Fruit fly (Drosophila melanogaster) whole organism, embryonic: ENCODE measurements around the gene CG4570.
A peak's percentile ranks its signal among the peaks of the same experiment; 100 is the strongest.

Experiments used
- CG10431 ChIP-seq: fragments of 200-800 bp; sonication (Bioruptor generic); optimal IDR thresholded peaks from 3 replicates; lab custom pipeline; 2018; ENCODE audit warnings: missing biosample characterization, mild to moderate bottlenecking, missing genetic modification characterization
- CG12299 ChIP-seq: fragments of 200-800 bp; sonication (Bioruptor generic); optimal IDR thresholded peaks from 2 replicates; lab custom pipeline; 2018; ENCODE audit warnings: missing biosample characterization, mild to moderate bottlenecking, missing genetic modification characterization
- CG13296 ChIP-seq: fragments of 200-800 bp; sonication (Bioruptor generic); optimal IDR thresholded peaks from 3 replicates; lab custom pipeline; 2018; ENCODE audit warnings: missing biosample characterization, mild to moderate bottlenecking, missing genetic modification characterization
- CG14441 ChIP-seq: fragments of 200-800 bp; sonication (Bioruptor generic); IDR thresholded peaks from 2 replicates; pipeline ENCODE4 v1.3.6; 2022; ENCODE audit warnings: missing biosample characterization, missing genetic modification characterization
- CG16813 ChIP-seq: fragments of 200-800 bp; sonication (Bioruptor generic); IDR thresholded peaks from 3 replicates; pipeline ENCODE4 v1.3.6; 2022; ENCODE audit warnings: missing biosample characterization, missing genetic modification characterization; ENCODE audit not compliant: partially characterized antibody
- CG17328 ChIP-seq: fragments of 200-800 bp; sonication (Bioruptor generic); IDR thresholded peaks from 2 replicates; pipeline ENCODE4 v1.3.6; 2022; ENCODE audit warnings: missing biosample characterization, missing genetic modification characterization
- CG17829 ChIP-seq: fragments of 200-800 bp; optimal IDR thresholded peaks from 2 replicates; lab custom pipeline; 2019; ENCODE audit warnings: missing biosample characterization, mild to moderate bottlenecking, missing genetic modification characterization, moderate library complexity
- CG17912 ChIP-seq: fragments of 200-800 bp; sonication (Bioruptor generic); optimal IDR thresholded peaks from 2 replicates; lab custom pipeline; 2018; ENCODE audit warnings: missing biosample characterization, mild to moderate bottlenecking, missing genetic modification characterization
- CG18619 ChIP-seq: fragments of 200-800 bp; sonication (Bioruptor generic); optimal IDR thresholded peaks from 3 replicates; lab custom pipeline; 2017; ENCODE audit warnings: missing biosample characterization, mild to moderate bottlenecking, missing genetic modification characterization
- CG30431 ChIP-seq: fragments of 200-800 bp; sonication (Bioruptor generic); optimal IDR thresholded peaks from 2 replicates; lab custom pipeline; 2017; ENCODE audit warnings: missing biosample characterization, missing genetic modification characterization
- CG3065 ChIP-seq: fragments of 200-800 bp; sonication (Bioruptor generic); optimal IDR thresholded peaks from 2 replicates; lab custom pipeline; 2016; ENCODE audit warnings: missing biosample characterization, missing genetic modification characterization
- CG3838 ChIP-seq: fragments of 200-800 bp; sonication (Bioruptor generic); optimal IDR thresholded peaks from 3 replicates; lab custom pipeline; 2016; ENCODE audit warnings: missing biosample characterization, missing genetic modification characterization
- CG42726 ChIP-seq: fragments of 200-800 bp; sonication (Bioruptor generic); IDR thresholded peaks from 2 replicates; pipeline ENCODE4 v1.3.6; 2022; ENCODE audit warnings: missing biosample characterization, missing genetic modification characterization; ENCODE audit not compliant: partially characterized antibody
- CG4424 ChIP-seq: fragments of 200-800 bp; sonication (Bioruptor generic); optimal IDR thresholded peaks from 3 replicates; lab custom pipeline; 2016; ENCODE audit warnings: missing biosample characterization, missing genetic modification characterization
- CG5245 ChIP-seq: fragments of 200-800 bp; sonication (Bioruptor generic); optimal IDR thresholded peaks from 3 replicates; lab custom pipeline; 2016; ENCODE audit warnings: missing biosample characterization, missing genetic modification characterization
- CG6272 ChIP-seq: fragments of 200-800 bp; sonication (Bioruptor generic); IDR thresholded peaks from 2 replicates; pipeline ENCODE4 v1.3.6; 2022; ENCODE audit warnings: missing biosample characterization, missing genetic modification characterization
- CG6854 ChIP-seq: fragments of 200-800 bp; sonication (Bioruptor generic); optimal IDR thresholded peaks from 3 replicates; lab custom pipeline; 2017; ENCODE audit warnings: missing biosample characterization, mild to moderate bottlenecking, missing genetic modification characterization
- CG7556 ChIP-seq: fragments of 200-800 bp; sonication (Bioruptor generic); optimal IDR thresholded peaks from 2 replicates; lab custom pipeline; 2017; ENCODE audit warnings: missing biosample characterization, mild to moderate bottlenecking, missing genetic modification characterization
- CG7928 ChIP-seq: fragments of 200-800 bp; sonication (Bioruptor generic); optimal IDR thresholded peaks from 2 replicates; lab custom pipeline; 2017; ENCODE audit warnings: missing biosample characterization, mild to moderate bottlenecking, missing genetic modification characterization
- CG8089 ChIP-seq: fragments of 200-800 bp; sonication (Bioruptor generic); optimal IDR thresholded peaks from 3 replicates; lab custom pipeline; 2016; ENCODE audit warnings: missing biosample characterization, missing genetic modification characterization
- CG8478 ChIP-seq: fragments of >200 bp; optimal IDR thresholded peaks from 2 replicates; lab custom pipeline; 2018
- CG9932 ChIP-seq: fragments of 200-800 bp; sonication (Bioruptor generic); IDR thresholded peaks from 2 replicates; pipeline ENCODE4 v1.3.6; 2022; ENCODE audit warnings: missing biosample characterization, missing genetic modification characterization
- H15 ChIP-seq: fragments of 200-800 bp; sonication (Bioruptor generic); IDR thresholded peaks from 3 replicates; pipeline ENCODE4 v1.3.6; 2022; ENCODE audit warnings: missing biosample characterization, missing genetic modification characterization
- HLH3B ChIP-seq: fragments of 200-800 bp; sonication (Bioruptor generic); IDR thresholded peaks from 2 replicates; pipeline ENCODE4 v1.3.6; 2022; ENCODE audit warnings: missing biosample characterization, missing genetic modification characterization
- Hr39 ChIP-seq: fragments of >200 bp; optimal IDR thresholded peaks from 2 replicates; lab custom pipeline; 2017
- Jarid2 ChIP-seq: fragments of 200-800 bp; sonication (Bioruptor generic); optimal IDR thresholded peaks from 3 replicates; lab custom pipeline; 2017; ENCODE audit warnings: mild to moderate bottlenecking, missing biosample characterization, missing genetic modification reagents, missing genetic modification characterization
- Lim3 ChIP-seq: fragments of 200-800 bp; sonication (Bioruptor generic); IDR thresholded peaks from 2 replicates; pipeline ENCODE4 v1.3.6; 2022; ENCODE audit warnings: missing biosample characterization, missing genetic modification characterization
- Mad ChIP-seq: fragments of 200-800 bp; sonication (Bioruptor generic); optimal IDR thresholded peaks from 2 replicates; lab custom pipeline; 2016; ENCODE audit warnings: missing biosample characterization, missing genetic modification characterization
- Oaz ChIP-seq: fragments of 200-800 bp; sonication (Bioruptor generic); IDR thresholded peaks from 2 replicates; pipeline ENCODE4 v1.3.6; 2022; ENCODE audit warnings: missing biosample characterization, missing genetic modification characterization
- Oli ChIP-seq: fragments of 200-800 bp; sonication (Bioruptor generic); optimal IDR thresholded peaks from 2 replicates; lab custom pipeline; 2018; ENCODE audit warnings: missing biosample characterization, mild to moderate bottlenecking, missing genetic modification characterization, moderate library complexity
- Opbp ChIP-seq: fragments of 200-800 bp; sonication (Bioruptor generic); IDR thresholded peaks from 3 replicates; pipeline ENCODE4 v1.3.6; 2022; ENCODE audit warnings: missing biosample characterization, missing genetic modification characterization; ENCODE audit not compliant: partially characterized antibody
- Six4 ChIP-seq: fragments of 200-800 bp; sonication (Bioruptor generic); optimal IDR thresholded peaks from 2 replicates; lab custom pipeline; 2016; ENCODE audit warnings: missing biosample characterization, missing genetic modification characterization
- Usf ChIP-seq: fragments of 200-800 bp; sonication (Bioruptor generic); optimal IDR thresholded peaks from 2 replicates; lab custom pipeline; 2017; ENCODE audit warnings: missing genotype, missing biosample characterization, missing genetic modification characterization
- abd-A ChIP-seq: fragments of 200-800 bp; sonication (Bioruptor generic); optimal IDR thresholded peaks from 3 replicates; lab custom pipeline; 2019; ENCODE audit warnings: missing biosample characterization, mild to moderate bottlenecking, missing genetic modification characterization, moderate library complexity
- ac ChIP-seq: fragments of 200-800 bp; sonication (Bioruptor generic); optimal IDR thresholded peaks from 3 replicates; lab custom pipeline; 2017; ENCODE audit warnings: missing biosample characterization, mild to moderate bottlenecking, missing genetic modification characterization
- al ChIP-seq: fragments of 200-800 bp; sonication (Bioruptor generic); IDR thresholded peaks from 2 replicates; pipeline ENCODE4 v1.3.6; 2022; ENCODE audit warnings: missing biosample characterization, missing genetic modification characterization
- bigmax ChIP-seq: fragments of 200-800 bp; sonication (Bioruptor generic); optimal IDR thresholded peaks from 2 replicates; lab custom pipeline; 2018; ENCODE audit warnings: missing biosample characterization, mild to moderate bottlenecking, missing genetic modification characterization
- br ChIP-seq: fragments of >200 bp; optimal IDR thresholded peaks from 2 replicates; lab custom pipeline; 2017
- ewg ChIP-seq: fragments of 200-800 bp; sonication (Bioruptor generic); optimal IDR thresholded peaks from 3 replicates; lab custom pipeline; 2017; ENCODE audit warnings: mild to moderate bottlenecking, missing biosample characterization, missing genetic modification reagents, missing genetic modification characterization
- gem ChIP-seq: fragments of 200-800 bp; sonication (Bioruptor generic); optimal IDR thresholded peaks from 2 replicates; lab custom pipeline; 2019; ENCODE audit warnings: missing biosample characterization, mild to moderate bottlenecking, missing genetic modification characterization, moderate library complexity
- gt ChIP-seq: fragments of 200-800 bp; sonication (Bioruptor generic); IDR thresholded peaks from 2 replicates; pipeline ENCODE4 v1.3.6; 2022; ENCODE audit warnings: missing biosample characterization, missing genetic modification characterization
- kni ChIP-seq: fragments of 200-800 bp; sonication (Bioruptor generic); optimal IDR thresholded peaks from 3 replicates; lab custom pipeline; 2017; ENCODE audit warnings: mild to moderate bottlenecking, missing biosample characterization, missing genetic modification reagents, missing genetic modification characterization
- nau ChIP-seq: fragments of 200-800 bp; sonication (Bioruptor generic); optimal IDR thresholded peaks from 3 replicates; lab custom pipeline; 2017; ENCODE audit warnings: missing biosample characterization, mild to moderate bottlenecking, missing genetic modification characterization, missing genetic modification reagents
- org-1 ChIP-seq: fragments of 200-800 bp; sonication (Bioruptor generic); optimal IDR thresholded peaks from 2 replicates; lab custom pipeline; 2017; ENCODE audit warnings: missing biosample characterization, missing genetic modification characterization
- prd ChIP-seq, 3 experiments: fragments of >200 bp in 2 of 3; fragments of 200-800 bp in 1 of 3; sonication (Bioruptor generic) in 1 of 3; optimal IDR thresholded peaks in 2 of 3; IDR thresholded peaks in 1 of 3; 2 replicates in 2 of 3; 3 replicates in 1 of 3; pipeline versions ENCODE4 v1.3.6 to Lab custom; 2017 to 2022; ENCODE audit warnings: missing biosample characterization in 1 of 3, missing genetic modification characterization in 1 of 3
- row ChIP-seq: fragments of 200-800 bp; sonication (Bioruptor generic); IDR thresholded peaks from 3 replicates; pipeline ENCODE4 v1.3.6; 2022; ENCODE audit warnings: missing biosample characterization, missing genetic modification characterization
- seq ChIP-seq: fragments of 200-800 bp; sonication (Bioruptor generic); IDR thresholded peaks from 2 replicates; pipeline ENCODE4 v1.3.6; 2022; ENCODE audit warnings: missing biosample characterization, missing genetic modification characterization
- sima ChIP-seq: fragments of 200-800 bp; sonication (Bioruptor generic); optimal IDR thresholded peaks from 2 replicates; lab custom pipeline; 2016; ENCODE audit warnings: missing biosample characterization, missing genetic modification characterization
- slbo ChIP-seq: fragments of 200-800 bp; sonication (Bioruptor generic); IDR thresholded peaks from 2 replicates; pipeline ENCODE4 v1.3.6; 2022; ENCODE audit warnings: missing biosample characterization, missing genetic modification characterization
- sna ChIP-seq: fragments of 200-800 bp; sonication (Bioruptor generic); IDR thresholded peaks from 2 replicates; pipeline ENCODE4 v1.3.6; 2022; ENCODE audit warnings: missing biosample characterization, missing genetic modification characterization; ENCODE audit not compliant: partially characterized antibody
- tgo ChIP-seq: fragments of 200-800 bp; sonication (Bioruptor generic); IDR thresholded peaks from 3 replicates; pipeline ENCODE4 v1.3.6; 2022; ENCODE audit warnings: missing biosample characterization, missing genetic modification characterization
- vvl ChIP-seq: fragments of 200-800 bp; sonication (Bioruptor generic); IDR thresholded peaks from 2 replicates; pipeline ENCODE4 v1.3.6; 2022; ENCODE audit warnings: missing biosample characterization, missing genetic modification characterization
- zfh1 ChIP-seq: fragments of 200-800 bp; sonication (Bioruptor generic); IDR thresholded peaks from 3 replicates; pipeline ENCODE4 v1.3.6; 2022; ENCODE audit warnings: missing biosample characterization, missing genetic modification characterization

CG4570 gene

dm6 chr3R:10893327-10893726 lies 36.7 kb downstream of the CG4570 start, which contains the start of gene CG6621 (continued):
- TF ChIP-seq gt (GFP tag; lab: Robert Waterston, UW): no peak
- TF ChIP-seq CG10431 (GFP tag; lab: Kevin White, UChicago): no peak
- no peak for TF ChIP-seq kni (GFP tag; lab: Kevin White, UChicago)
- no peak for TF ChIP-seq CG5245 (GFP tag; lab: Kevin White, UChicago)
- TF ChIP-seq CG30431 (GFP tag; lab: Kevin White, UChicago): no peak
- TF ChIP-seq CG7928: peak; percentile 31
- TF ChIP-seq Jarid2: no peak
- no peak for TF ChIP-seq H15 (GFP tag; lab: Robert Waterston, UW)
- peak; percentile 2 for TF ChIP-seq abd-A
- TF ChIP-seq CG7556 (GFP tag; lab: Kevin White, UChicago): no peak
- TF ChIP-seq Oli (tag; lab: Kevin White, UChicago): no peak
- no peak for TF ChIP-seq CG3065 (GFP tag; lab: Kevin White, UChicago)
- TF ChIP-seq Six4 (GFP tag; lab: Kevin White, UChicago): no peak
- TF ChIP-seq CG8478 (lab: Kevin White, UChicago): no peak
- no peak for TF ChIP-seq ac
- no peak for TF ChIP-seq CG17829
- TF ChIP-seq CG3838: no peak
- TF ChIP-seq prd (optimal IDR thresholded peaks at IDR 0.05; lab: Kevin White, UChicago): no peak
- TF ChIP-seq prd (GFP tag; IDR thresholded peaks at IDR 0.05; lab: Robert Waterston, UW): no peak
- 0 out of 2 replicates have a peak, but pooled peaks have one; percentile 50 for TF ChIP-seq CG42726 (GFP tag; lab: Robert Waterston, UW)
- peak; percentile 48; the same call in 1 of the 2 replicates for TF ChIP-seq CG9932 (GFP tag; lab: Robert Waterston, UW)
- TF ChIP-seq CG12299 (tag; lab: Kevin White, UChicago): no peak
- TF ChIP-seq Opbp: peak; percentile 79
- TF ChIP-seq nau: no peak
- TF ChIP-seq seq (GFP tag; lab: Robert Waterston, UW): no peak
- TF ChIP-seq CG6272 (GFP tag; lab: Robert Waterston, UW): no peak
- TF ChIP-seq Usf: no peak
- TF ChIP-seq Hr39: no peak
- no peak for TF ChIP-seq zfh1 (GFP tag; lab: Robert Waterston, UW)
- no peak for TF ChIP-seq HLH3B (GFP tag; lab: Robert Waterston, UW)
- no peak for TF ChIP-seq CG18619 (GFP tag; lab: Kevin White, UChicago)
- TF ChIP-seq CG17912 (GFP tag; lab: Kevin White, UChicago): peak; percentile 30
- peak; percentile 10 for TF ChIP-seq bigmax (GFP tag; lab: Kevin White, UChicago)
- TF ChIP-seq CG14441 (GFP tag; lab: Robert Waterston, UW): no peak
- no peak for TF ChIP-seq br (lab: Kevin White, UChicago)
- peak; percentile 70 for TF ChIP-seq CG16813 (GFP tag; lab: Robert Waterston, UW)
- TF ChIP-seq CG13296: no peak
- TF ChIP-seq CG17328 (GFP tag; lab: Robert Waterston, UW): no peak
- TF ChIP-seq Mad: peak; percentile 40
- TF ChIP-seq row (GFP tag; lab: Robert Waterston, UW): peak; percentile 56
- TF ChIP-seq org-1 (GFP tag; lab: Kevin White, UChicago): no peak
- TF ChIP-seq slbo (GFP tag; lab: Robert Waterston, UW): no peak
- no peak for TF ChIP-seq CG4424 (GFP tag; lab: Kevin White, UChicago)
- peak; percentile 42; the same call in 1 of the 2 replicates for TF ChIP-seq vvl (GFP tag; lab: Robert Waterston, UW)
- TF ChIP-seq al: no peak
- no peak for TF ChIP-seq Oaz (GFP tag; lab: Robert Waterston, UW)
- no peak for TF ChIP-seq sna (GFP tag; lab: Robert Waterston, UW)
- no peak for TF ChIP-seq CG6854 (GFP tag; lab: Kevin White, UChicago)
- no peak for TF ChIP-seq Lim3 (GFP tag; lab: Robert Waterston, UW)
- no peak for TF ChIP-seq tgo (GFP tag; lab: Robert Waterston, UW)
- no peak for TF ChIP-seq gem (tag; lab: Kevin White, UChicago)
- TF ChIP-seq CG8089 (GFP tag; lab: Kevin White, UChicago): no peak
- no peak for TF ChIP-seq sima
- no peak for TF ChIP-seq ewg (GFP tag; lab: Kevin White, UChicago)
